Fruit fly (Drosophila melanogaster) whole organism: ENCODE results near the gene Toll-9.

ENCODE experiments used
- CG8478 ChIP-seq: fragments of >200 bp; optimal IDR thresholded peaks from 2 replicates; lab custom pipeline; 2018; ENCODE audit warnings: inconsistent platforms
- Dll ChIP-seq: fragments of >200 bp; optimal IDR thresholded peaks from 2 replicates; lab custom pipeline; 2017
- EcR ChIP-seq, 2 experiments: fragments of >200 bp; optimal IDR thresholded peaks; 2 replicates each; lab custom pipeline; 2017; ENCODE audit warnings: missing biosample characterization in 2 of 2, missing genetic modification characterization in 2 of 2, missing genetic modification reagents in 2 of 2
- pan ChIP-seq: fragments of >200 bp; optimal IDR thresholded peaks from 2 replicates; lab custom pipeline; 2017

- no peak for TF ChIP-seq CG8478
- no peak for TF ChIP-seq pan (lab: Kevin White, UChicago)
- TF ChIP-seq EcR (GFP tag; optimal IDR thresholded peaks at IDR 0.05; lab: Kevin White, UChicago), result no peak
- TF ChIP-seq Dll (lab: Kevin White, UChicago), result no peak
These were observed 53.1 kb downstream of the Toll-9 start, which contains the start of gene alphaSnap for dm6 chr3L:20313469-20313868.
